Worm (Caenorhabditis elegans): ENCODE results near the gene C03B8.3.

DNA sequence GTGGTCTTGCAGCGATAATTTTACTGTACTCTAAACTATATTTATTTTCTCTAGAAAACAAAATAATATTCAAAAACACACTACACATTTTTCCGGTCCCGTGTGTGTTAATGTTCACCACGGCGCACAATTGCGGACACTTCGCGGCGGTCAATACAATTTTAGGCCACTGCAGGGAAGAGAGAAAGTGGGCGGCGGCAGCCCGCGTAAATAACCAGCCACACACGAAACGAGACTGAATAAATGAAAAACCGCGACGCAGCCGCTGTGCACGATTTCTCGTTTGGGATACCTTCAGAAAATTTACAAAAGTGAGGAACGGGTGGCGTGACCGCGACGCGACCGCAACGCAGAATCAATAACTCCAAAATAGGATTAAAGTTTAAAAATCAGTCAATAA, 1.2 kb upstream of the C03B8.3 start:
- peak; percentile 55; the same call in 1 of the 2 replicates for TF ChIP-seq flt-1 (GFP tag; IDR thresholded peaks at IDR 0.05)
- no peak for TF ChIP-seq tab-1 (GFP tag; IDR thresholded peaks at IDR 0.05)
- TF ChIP-seq ztf-29 (GFP tag; IDR thresholded peaks at IDR 0.05): no peak
- TF ChIP-seq ztf-23 (GFP tag; IDR thresholded peaks at IDR 0.05): no peak

Data from whole organism, midembryonic.